Worm (Caenorhabditis elegans) whole organism, young adult: Measurements from ENCODE around the gene Y57G11B.6.

Source experiments
- F39B2.1 ChIP-seq: fragments of 200-800 bp; sonication (Bioruptor generic); IDR thresholded peaks from 2 replicates; pipeline ENCODE4 v1.3.6; 2022; ENCODE audit warnings: missing genetic modification reagents, missing genetic modification characterization, missing compliant biosample characterization
- F49E8.2 ChIP-seq: sonication (generic microtip); optimal IDR thresholded peaks from 3 replicates; lab custom pipeline; 2017; ENCODE audit warnings: missing genetic modification characterization, mild to moderate bottlenecking, missing compliant biosample characterization, antibody characterized with exemption, moderate library complexity; ENCODE audit not compliant: insufficient read depth
- F57C9.4 ChIP-seq: sonication (generic microtip); optimal IDR thresholded peaks from 2 replicates; lab custom pipeline; 2017; ENCODE audit warnings: mild to moderate bottlenecking, missing genetic modification characterization, missing compliant biosample characterization
- ama-1 ChIP-seq, 3 experiments: fragments of 150-350 bp in 1 of 3; sonication (generic microtip) in 2 of 3; optimal IDR thresholded peaks; 2 replicates each; lab custom pipeline; 2014 to 2018; ENCODE audit warnings: missing biosample characterization in 2 of 3, missing genetic modification characterization in 2 of 3, missing genetic modification reagents in 2 of 3
- cebp-1 ChIP-seq, 2 experiments: fragments of 200-800 bp in 1 of 2; sonication (Bioruptor generic) in 1 of 2; sonication (generic microtip) in 1 of 2; IDR thresholded peaks in 1 of 2; optimal IDR thresholded peaks in 1 of 2; 2 replicates each; pipeline versions ENCODE4 v1.3.6 to Lab custom; 2017 to 2022; ENCODE audit warnings: missing compliant biosample characterization in 2 of 2, missing genetic modification characterization in 2 of 2, mild to moderate bottlenecking in 1 of 2, missing genetic modification reagents in 1 of 2, moderate library complexity in 1 of 2
- ceh-100 ChIP-seq: fragments of 200-800 bp; sonication (Bioruptor generic); IDR thresholded peaks from 2 replicates; pipeline ENCODE4 v1.3.6; 2022; ENCODE audit warnings: missing genetic modification reagents, missing genetic modification characterization, missing compliant biosample characterization
- egl-18 ChIP-seq: fragments of 200-800 bp; sonication (Bioruptor generic); IDR thresholded peaks from 2 replicates; pipeline ENCODE4 v1.3.6; 2022; ENCODE audit warnings: missing genetic modification reagents, missing genetic modification characterization, missing compliant biosample characterization
- lin-40 ChIP-seq: sonication (generic microtip); optimal IDR thresholded peaks from 2 replicates; lab custom pipeline; 2016; ENCODE audit warnings: missing genetic modification characterization, mild to moderate bottlenecking, missing compliant biosample characterization, missing genotype, missing genetic modification reagents
- mel-28 ChIP-seq: sonication (generic microtip); optimal IDR thresholded peaks from 2 replicates; lab custom pipeline; 2016; ENCODE audit warnings: borderline replicate concordance, mild to moderate bottlenecking, missing genetic modification characterization, missing compliant biosample characterization
- nhr-120 ChIP-seq: fragments of 200-800 bp; sonication (Bioruptor generic); IDR thresholded peaks from 2 replicates; pipeline ENCODE4 v1.3.6; 2022; ENCODE audit warnings: missing genetic modification characterization, missing compliant biosample characterization
- rec-8 ChIP-seq, 2 experiments: sonication (generic microtip); optimal IDR thresholded peaks; 2 replicates each; lab custom pipeline; 2016; ENCODE audit warnings: mild to moderate bottlenecking in 2 of 2, missing genetic modification characterization in 2 of 2, missing genetic modification reagents in 2 of 2, missing genotype in 2 of 2, missing biosample characterization in 1 of 2, missing compliant biosample characterization in 1 of 2, moderate library complexity in 1 of 2
- unc-62 ChIP-seq: fragments of 150-350 bp; optimal IDR thresholded peaks from 2 replicates; lab custom pipeline; 2014; ENCODE audit warnings: missing biosample characterization, missing genetic modification reagents, missing genetic modification characterization
- ztf-18 ChIP-seq: sonication (generic microtip); optimal IDR thresholded peaks from 2 replicates; lab custom pipeline; 2016; ENCODE audit warnings: missing genotype, mild to moderate bottlenecking, missing genetic modification characterization, missing compliant biosample characterization

DNA sequence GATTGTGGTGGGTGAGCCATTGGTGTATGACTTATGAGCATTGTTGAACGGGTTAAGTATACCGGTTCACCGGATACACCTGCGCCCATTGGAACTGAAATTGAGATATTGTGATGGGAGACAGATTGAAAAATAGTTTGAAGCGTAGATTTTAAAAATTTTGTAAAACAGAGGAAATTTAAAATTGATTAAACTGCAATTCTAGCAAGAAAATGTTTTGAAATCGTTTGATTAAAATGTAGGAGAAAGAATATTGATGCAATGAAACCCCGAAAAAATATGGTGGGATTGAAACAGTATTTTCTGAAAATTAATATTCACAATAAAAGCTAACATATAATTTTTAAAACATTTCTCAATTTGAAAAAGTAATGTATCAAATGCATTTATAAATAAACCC is at the start of gene Y57G11B.6:
- TF ChIP-seq egl-18 (GFP tag; lab: Robert Waterston, UW) (no peak), nhr-120 (GFP tag; lab: Robert Waterston, UW) (no peak), mel-28 (tag; lab: Kevin White, UChicago) (no peak), unc-62 (no peak), ama-1 (optimal IDR thresholded peaks at IDR 0.05; lab: Kevin White, UChicago) (no peak), ama-1 (GFP tag; optimal IDR thresholded peaks at IDR 0.05; lab: Kevin White, UChicago) (no peak), ztf-18 (tag; lab: Kevin White, UChicago) (no peak), F57C9.4 (tag; lab: Kevin White, UChicago) (no peak), ceh-100 (GFP tag; lab: Robert Waterston, UW) (no peak), cebp-1 (GFP tag; IDR thresholded peaks at IDR 0.05; lab: Robert Waterston, UW) (no peak), cebp-1 (tag; optimal IDR thresholded peaks at IDR 0.05; lab: Kevin White, UChicago) (no peak), F39B2.1 (GFP tag; lab: Robert Waterston, UW) (no peak), rec-8 (tag; optimal IDR thresholded peaks at IDR 0.05; lab: Kevin White, UChicago) (no peak), lin-40 (tag; lab: Kevin White, UChicago) (no peak), F49E8.2 (tag; lab: Kevin White, UChicago) (no peak)
